Worm (Caenorhabditis elegans) whole organism, late embryonic: ENCODE results near the gene C16C8.22.

Source experiments
- T23F11.4 ChIP-seq: fragments of 200-800 bp; sonication (Bioruptor generic); optimal IDR thresholded peaks from 2 replicates; lab custom pipeline; 2018; ENCODE audit warnings: mild to moderate bottlenecking, missing genetic modification characterization, missing compliant biosample characterization
- elt-2 ChIP-seq: sonication (generic microtip); optimal IDR thresholded peaks from 2 replicates; lab custom pipeline; 2016; ENCODE audit warnings: missing genetic modification reagents, missing genetic modification characterization, missing compliant biosample characterization
- elt-4 ChIP-seq: sonication (generic microtip); optimal IDR thresholded peaks from 2 replicates; lab custom pipeline; 2016; ENCODE audit warnings: missing genetic modification characterization, missing compliant biosample characterization
- hlh-30 ChIP-seq: sonication (generic microtip); optimal IDR thresholded peaks from 2 replicates; lab custom pipeline; 2017; ENCODE audit warnings: antibody characterized with exemption, missing genetic modification characterization, missing compliant biosample characterization; ENCODE audit not compliant: insufficient read depth
- hlh-6 ChIP-seq: sonication (generic microtip); optimal IDR thresholded peaks from 2 replicates; lab custom pipeline; 2016; ENCODE audit warnings: missing genotype, missing genetic modification characterization, missing compliant biosample characterization
- pag-3 ChIP-seq: sonication (generic microtip); optimal IDR thresholded peaks from 2 replicates; lab custom pipeline; 2016; ENCODE audit warnings: missing compliant biosample characterization, missing genetic modification characterization, borderline replicate concordance
- pha-4 ChIP-seq: fragments of 150-350 bp; optimal IDR thresholded peaks from 2 replicates; lab custom pipeline; 2018; ENCODE audit warnings: missing biosample characterization, missing genetic modification reagents, missing genetic modification characterization
- pqm-1 ChIP-seq: sonication (generic microtip); optimal IDR thresholded peaks from 2 replicates; lab custom pipeline; 2016; ENCODE audit warnings: missing genetic modification characterization, missing compliant biosample characterization
- unc-55 ChIP-seq: sonication (generic microtip); optimal IDR thresholded peaks from 2 replicates; lab custom pipeline; 2017; ENCODE audit warnings: missing biosample characterization, missing genetic modification reagents, missing genetic modification characterization

DNA sequence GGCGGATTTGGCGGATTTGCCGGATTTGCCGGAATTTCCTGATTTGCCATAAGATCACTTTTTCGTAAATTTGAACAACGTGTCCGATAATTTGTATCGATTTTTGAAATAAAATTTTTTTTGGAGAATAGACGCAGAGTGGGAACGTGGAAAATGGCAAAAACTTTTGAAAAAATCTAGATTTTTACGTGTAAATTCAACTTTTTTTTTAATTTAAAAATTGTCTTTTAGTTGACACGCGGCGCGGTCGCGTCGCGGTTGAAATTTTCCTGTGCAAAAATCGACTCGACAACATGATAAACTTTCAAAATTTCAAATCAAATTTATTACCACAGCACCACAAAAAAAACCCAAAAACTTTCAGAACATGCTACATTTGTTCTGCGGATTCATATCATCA, 47.6 kb downstream of the C16C8.22 start, which contains the start of gene nep-20:
- TF ChIP-seq pha-4 (tag; lab: Kevin White, UChicago) (no peak), unc-55 (GFP tag; lab: Kevin White, UChicago) (no peak), pqm-1 (no peak), hlh-30 (no peak), T23F11.4 (no peak), pag-3 (tag; lab: Kevin White, UChicago) (no peak), elt-4 (tag; lab: Kevin White, UChicago) (no peak), elt-2 (tag; lab: Kevin White, UChicago) (no peak), hlh-6 (no peak)
